Worm (Caenorhabditis elegans) whole organism, L1 larva: ENCODE measurements around the gene T05H4.11.

ENCODE experiments used
- C34B4.2 ChIP-seq: sonication (generic microtip); optimal IDR thresholded peaks from 2 replicates; lab custom pipeline; 2017; ENCODE audit warnings: mild to moderate bottlenecking, missing genetic modification characterization, missing compliant biosample characterization
- F16B12.6 ChIP-seq: fragments of 150-350 bp; optimal IDR thresholded peaks from 2 replicates; lab custom pipeline; 2014; ENCODE audit warnings: missing biosample characterization, missing genetic modification characterization
- aly-2 ChIP-seq: fragments of 150-350 bp; optimal IDR thresholded peaks from 2 replicates; lab custom pipeline; 2014; ENCODE audit warnings: missing biosample characterization, missing genetic modification characterization
- ama-1 ChIP-seq: fragments of 150-350 bp; optimal IDR thresholded peaks from 2 replicates; lab custom pipeline; 2014
- ceh-90 ChIP-seq: sonication (generic microtip); optimal IDR thresholded peaks from 2 replicates; lab custom pipeline; 2016; ENCODE audit warnings: missing genetic modification characterization, missing compliant biosample characterization
- ces-1 ChIP-seq: fragments of 150-350 bp; optimal IDR thresholded peaks from 2 replicates; lab custom pipeline; 2014; ENCODE audit warnings: missing biosample characterization, missing genetic modification reagents, missing genetic modification characterization
- efl-1 ChIP-seq, 4 experiments: fragments of 150-350 bp; optimal IDR thresholded peaks in 3 of 4; peaks in 1 of 4; 1 replicate in 1 of 4; 2 replicates in 3 of 4; lab custom pipeline; 2014; ENCODE audit warnings: missing biosample characterization in 2 of 4, missing genetic modification characterization in 2 of 4, missing genetic modification reagents in 2 of 4
- egl-27 ChIP-seq, 2 experiments: fragments of 150-350 bp in 1 of 2; sonication (generic microtip); optimal IDR thresholded peaks; 3 replicates each; lab custom pipeline; 2017 to 2018; ENCODE audit warnings: missing biosample characterization in 2 of 2, missing genetic modification characterization in 2 of 2, missing genetic modification reagents in 2 of 2
- elt-2 ChIP-seq: sonication (generic microtip); optimal IDR thresholded peaks from 2 replicates; lab custom pipeline; 2016; ENCODE audit warnings: missing genetic modification characterization, mild to moderate bottlenecking, inconsistent platforms, missing compliant biosample characterization, missing genetic modification reagents
- ets-5 ChIP-seq: fragments of 200-800 bp; sonication (Bioruptor generic); IDR thresholded peaks from 2 replicates; pipeline ENCODE4 v1.3.6; 2022; ENCODE audit warnings: missing genetic modification characterization, missing compliant biosample characterization
- fkh-10 ChIP-seq: sonication (generic microtip); optimal IDR thresholded peaks from 2 replicates; lab custom pipeline; 2017; ENCODE audit warnings: missing biosample characterization, missing genetic modification reagents, missing genetic modification characterization
- fkh-8 ChIP-seq: sonication (generic microtip); optimal IDR thresholded peaks from 2 replicates; lab custom pipeline; 2016; ENCODE audit warnings: mild to moderate bottlenecking, missing genetic modification characterization, missing compliant biosample characterization
- hlh-17 ChIP-seq: fragments of 200-800 bp; sonication (Bioruptor generic); optimal IDR thresholded peaks from 2 replicates; lab custom pipeline; 2018; ENCODE audit warnings: missing genetic modification characterization, mild to moderate bottlenecking, missing compliant biosample characterization, moderate library complexity, borderline replicate concordance
- hlh-4 ChIP-seq: sonication (generic microtip); optimal IDR thresholded peaks from 2 replicates; lab custom pipeline; 2016; ENCODE audit warnings: mild to moderate bottlenecking, missing genetic modification characterization, missing compliant biosample characterization
- lin-14 ChIP-seq: fragments of 200-800 bp; sonication (Bioruptor generic); optimal IDR thresholded peaks from 2 replicates; lab custom pipeline; 2018; ENCODE audit warnings: mild to moderate bottlenecking, missing genetic modification characterization, moderate library complexity, missing compliant biosample characterization
- lin-15B ChIP-seq: fragments of 150-350 bp; sonication (generic microtip); optimal IDR thresholded peaks from 3 replicates; lab custom pipeline; 2014; ENCODE audit warnings: missing biosample characterization, missing genetic modification characterization
- lin-35 ChIP-seq, 2 experiments: fragments of 150-350 bp; optimal IDR thresholded peaks; 2 replicates each; lab custom pipeline; 2014; ENCODE audit warnings: missing biosample characterization in 2 of 2, missing genetic modification characterization in 2 of 2, missing genetic modification reagents in 2 of 2
- lin-39 ChIP-seq: fragments of 150-350 bp; optimal IDR thresholded peaks from 2 replicates; lab custom pipeline; 2014; ENCODE audit warnings: missing biosample characterization, missing genetic modification reagents, missing genetic modification characterization
- mab-9 ChIP-seq: fragments of 200-800 bp; sonication (Bioruptor generic); IDR thresholded peaks from 2 replicates; pipeline ENCODE4 v1.3.6; 2022; ENCODE audit warnings: missing genetic modification reagents, missing genetic modification characterization, missing compliant biosample characterization
- mef-2 ChIP-seq: fragments of 150-350 bp; optimal IDR thresholded peaks from 2 replicates; lab custom pipeline; 2014; ENCODE audit warnings: missing biosample characterization, missing genetic modification characterization
- nhr-11 ChIP-seq: fragments of 150-350 bp; optimal IDR thresholded peaks from 2 replicates; lab custom pipeline; 2014; ENCODE audit warnings: missing biosample characterization, missing genetic modification characterization
- nhr-19 ChIP-seq: fragments of 200-800 bp; sonication (Bioruptor generic); conservative IDR thresholded peaks from 2 replicates; pipeline ENCODE4 v1.3.6; 2022; ENCODE audit warnings: missing genetic modification characterization, missing compliant biosample characterization
- nhr-20 ChIP-seq: sonication (generic microtip); optimal IDR thresholded peaks from 2 replicates; lab custom pipeline; 2016; ENCODE audit warnings: mild to moderate bottlenecking, missing genetic modification characterization, missing compliant biosample characterization
- nhr-237 ChIP-seq: fragments of 150-350 bp; optimal IDR thresholded peaks from 2 replicates; lab custom pipeline; 2014; ENCODE audit warnings: missing biosample characterization, missing genetic modification characterization
- nhr-47 ChIP-seq: sonication (generic microtip); optimal IDR thresholded peaks from 2 replicates; lab custom pipeline; 2016; ENCODE audit warnings: mild to moderate bottlenecking, missing genetic modification characterization, moderate library complexity, missing compliant biosample characterization
- nhr-71 ChIP-seq: sonication (generic microtip); optimal IDR thresholded peaks from 2 replicates; lab custom pipeline; 2016; ENCODE audit warnings: mild to moderate bottlenecking, missing genetic modification characterization, moderate library complexity, missing compliant biosample characterization
- nhr-77 ChIP-seq: fragments of 150-350 bp; optimal IDR thresholded peaks from 2 replicates; lab custom pipeline; 2014; ENCODE audit warnings: missing biosample characterization, missing genetic modification characterization
- nhr-84 ChIP-seq: sonication (generic microtip); optimal IDR thresholded peaks from 2 replicates; lab custom pipeline; 2017; ENCODE audit warnings: missing biosample characterization, missing genetic modification characterization
- sox-4 ChIP-seq: sonication (generic microtip); optimal IDR thresholded peaks from 2 replicates; lab custom pipeline; 2016; ENCODE audit warnings: missing genetic modification characterization, missing compliant biosample characterization
- unc-30 ChIP-seq: sonication (generic microtip); optimal IDR thresholded peaks from 2 replicates; lab custom pipeline; 2017; ENCODE audit warnings: missing biosample characterization, missing genetic modification characterization
- unc-62 ChIP-seq: fragments of 150-350 bp; optimal IDR thresholded peaks from 2 replicates; lab custom pipeline; 2014; ENCODE audit warnings: missing biosample characterization, missing genetic modification reagents, missing genetic modification characterization
- vab-15 ChIP-seq: sonication (generic microtip); optimal IDR thresholded peaks from 2 replicates; lab custom pipeline; 2017; ENCODE audit warnings: missing genotype, mild to moderate bottlenecking, missing genetic modification characterization, missing compliant biosample characterization
- xbp-1 ChIP-seq: sonication (generic microtip); optimal IDR thresholded peaks from 2 replicates; lab custom pipeline; 2016; ENCODE audit warnings: missing genetic modification characterization, missing compliant biosample characterization
- zip-4 ChIP-seq: fragments of 200-800 bp; sonication (Bioruptor generic); optimal IDR thresholded peaks from 2 replicates; lab custom pipeline; 2018; ENCODE audit warnings: mild to moderate bottlenecking, missing genetic modification characterization, moderate library complexity, missing compliant biosample characterization
- ztf-11 ChIP-seq, 2 experiments: sonication (generic microtip); optimal IDR thresholded peaks; 2 replicates each; lab custom pipeline; 2016 to 2017; ENCODE audit warnings: missing genetic modification characterization in 2 of 2, missing biosample characterization in 1 of 2, missing compliant biosample characterization in 1 of 2

The T05H4.11 gene

ce11 chrV:6400950-6401551 is 25.0 kb downstream of the T05H4.11 start:
- TF ChIP-seq aly-2, result peak; percentile 52
- TF ChIP-seq mef-2, result no peak
- no peak for TF ChIP-seq ztf-11 (tag; optimal IDR thresholded peaks at IDR 0.05; lab: Kevin White, UChicago)
- TF ChIP-seq lin-39 (tag; lab: Kevin White, UChicago), result no peak
- no peak for TF ChIP-seq nhr-237 (tag; lab: Kevin White, UChicago)
- TF ChIP-seq egl-27 (tag; optimal IDR thresholded peaks at IDR 0.05; lab: Kevin White, UChicago), result no peak
- no peak for TF ChIP-seq vab-15 (tag; lab: Kevin White, UChicago)
- TF ChIP-seq hlh-4 (tag; lab: Kevin White, UChicago), result no peak
- TF ChIP-seq ets-5 (GFP tag; lab: Robert Waterston, UW), result no peak

ce11 chrV:6400528-6400927 is 25.5 kb downstream of the T05H4.11 start:
- TF ChIP-seq elt-2 (tag; lab: Kevin White, UChicago), result peak; percentile 22
- no peak for TF ChIP-seq efl-1 (optimal IDR thresholded peaks at IDR 0.05; lab: Kevin White, UChicago)
- TF ChIP-seq efl-1 (GFP tag; optimal IDR thresholded peaks at IDR 0.05 in 1 of 2; lab: Kevin White, UChicago), result peak in 1 of 2 experiments; percentile 54
- no peak for TF ChIP-seq mab-9 (GFP tag; lab: Robert Waterston, UW)

ce11 chrV:6399831-6400230 is 26.2 kb downstream of the T05H4.11 start, which contains the start of gene gfi-1:
gfi-1 (minus strand) TSS chrV:6399931.
- TF ChIP-seq nhr-47 (tag; lab: Kevin White, UChicago), result no peak
- no peak for TF ChIP-seq unc-62
- TF ChIP-seq nhr-20 (tag; lab: Kevin White, UChicago), result no peak
- TF ChIP-seq fkh-8 (tag; lab: Kevin White, UChicago), result no peak
- TF ChIP-seq C34B4.2 (tag; lab: Kevin White, UChicago), result no peak
- no peak for TF ChIP-seq nhr-19 (GFP tag; lab: Robert Waterston, UW)
- TF ChIP-seq unc-30 (tag; lab: Kevin White, UChicago), result no peak
- TF ChIP-seq nhr-84 (tag; lab: Kevin White, UChicago), result no peak
- no peak for TF ChIP-seq nhr-71
- TF ChIP-seq ceh-90 (tag; lab: Kevin White, UChicago), result no peak
- no peak for TF ChIP-seq F16B12.6 (tag; lab: Kevin White, UChicago)
- no peak for TF ChIP-seq lin-15B (tag; lab: Kevin White, UChicago)
- TF ChIP-seq hlh-4 (tag; lab: Kevin White, UChicago), result no peak
- no peak for TF ChIP-seq lin-35 (GFP tag; optimal IDR thresholded peaks at IDR 0.05; lab: Kevin White, UChicago)
- no peak for TF ChIP-seq nhr-11
- no peak for TF ChIP-seq vab-15 (tag; lab: Kevin White, UChicago)
- no peak for TF ChIP-seq nhr-77 (tag; lab: Kevin White, UChicago)
- no peak for TF ChIP-seq ets-5 (GFP tag; lab: Robert Waterston, UW)
- TF ChIP-seq xbp-1 (tag; lab: Kevin White, UChicago), result no peak
- TF ChIP-seq zip-4 (GFP tag; lab: Kevin White, UChicago), result no peak

ce11 chrV:6398922-6399321 is 27.1 kb downstream of the T05H4.11 start:
- TF ChIP-seq elt-2 (tag; lab: Kevin White, UChicago) (peak; percentile 88), unc-30 (tag; lab: Kevin White, UChicago) (no peak), hlh-17 (GFP tag; lab: Kevin White, UChicago) (no peak), fkh-10 (GFP tag; lab: Kevin White, UChicago) (no peak), ama-1 (lab: Kevin White, UChicago) (no peak), ces-1 (GFP tag; lab: Kevin White, UChicago) (no peak), nhr-11 (no peak), lin-14 (peak; percentile 10), ceh-90 (tag; lab: Kevin White, UChicago) (no peak), sox-4 (tag; lab: Kevin White, UChicago) (no peak)
